Fruit fly (Drosophila melanogaster): ENCODE measurements around the gene Cyp6a16.

Cyp6a16 gene

dm6 chr2L:5610108-5610507, 13.5 kb downstream of the Cyp6a16 start (continued):
- TF ChIP-seq Nf-YB (GFP tag; optimal IDR thresholded peaks at IDR 0.05): no peak
- no peak for TF ChIP-seq Oaz (GFP tag; IDR thresholded peaks at IDR 0.05)
- TF ChIP-seq CG15073 (GFP tag; optimal IDR thresholded peaks at IDR 0.05): no peak
- no peak for TF ChIP-seq Camta (GFP tag; optimal IDR thresholded peaks at IDR 0.05)
- no peak for TF ChIP-seq CG4730 (GFP tag; IDR thresholded peaks at IDR 0.05)
- no peak for TF ChIP-seq tna (GFP tag; IDR thresholded peaks at IDR 0.05; ENCODE audit: partially characterized antibody)
- no peak for TF ChIP-seq HmgD (GFP tag; optimal IDR thresholded peaks at IDR 0.05)
- TF ChIP-seq odd (GFP tag; optimal IDR thresholded peaks at IDR 0.05): no peak
- TF ChIP-seq sisA (GFP tag; IDR thresholded peaks at IDR 0.05): peak; percentile 30; the same call in 1 of the 2 replicates
- no peak for TF ChIP-seq CG18619 (GFP tag; optimal IDR thresholded peaks at IDR 0.05)
- no peak for TF ChIP-seq CG8944 (GFP tag; optimal IDR thresholded peaks at IDR 0.05)
- no peak for TF ChIP-seq Atf-2 (GFP tag; optimal IDR thresholded peaks at IDR 0.05)
- TF ChIP-seq vvl (GFP tag; IDR thresholded peaks at IDR 0.05): 0 out of 2 replicates have a peak, but pooled peaks have one; percentile 36
- TF ChIP-seq kay (GFP tag; optimal IDR thresholded peaks at IDR 0.05): no peak
- no peak for TF ChIP-seq CG11247 (GFP tag; IDR thresholded peaks at IDR 0.05)
- TF ChIP-seq ftz-f1 (GFP tag; optimal IDR thresholded peaks at IDR 0.05): no peak
- peak; percentile 62 for TF ChIP-seq CG1603 (tag; optimal IDR thresholded peaks at IDR 0.05)
- TF ChIP-seq org-1 (GFP tag; optimal IDR thresholded peaks at IDR 0.05): peak; percentile 18
- TF ChIP-seq Mad (GFP tag; optimal IDR thresholded peaks at IDR 0.05): no peak
- peak; percentile 15; the same call in 1 of the 2 replicates for TF ChIP-seq CG14441 (GFP tag; IDR thresholded peaks at IDR 0.05)
- peak; percentile 49 for TF ChIP-seq CG12219 (GFP tag; optimal IDR thresholded peaks at IDR 0.05)
- TF ChIP-seq CG32767 (GFP tag; IDR thresholded peaks at IDR 0.05): no peak
- no peak for TF ChIP-seq CG4360 (GFP tag; IDR thresholded peaks at IDR 0.05)
- TF ChIP-seq HLH3B (GFP tag; IDR thresholded peaks at IDR 0.05): peak; percentile 39; the same call in 1 of the 2 replicates
- peak; percentile 28 for TF ChIP-seq nmo (GFP tag; optimal IDR thresholded peaks at IDR 0.05)
- TF ChIP-seq tin (GFP tag; optimal IDR thresholded peaks at IDR 0.05): peak; percentile 11
- TF ChIP-seq Mrtf (GFP tag; IDR thresholded peaks at IDR 0.05): no peak
- no peak for TF ChIP-seq CG8089 (GFP tag; optimal IDR thresholded peaks at IDR 0.05)
- TF ChIP-seq mam (GFP tag; optimal IDR thresholded peaks at IDR 0.05): no peak
- TF ChIP-seq prd (optimal IDR thresholded peaks at IDR 0.05): no peak
- TF ChIP-seq prd (GFP tag; IDR thresholded peaks at IDR 0.05): peak; percentile 47; the same call in 2 of the 3 replicates
- peak; percentile 24 for TF ChIP-seq CG6254 (GFP tag; optimal IDR thresholded peaks at IDR 0.05)
- TF ChIP-seq Hand (GFP tag; optimal IDR thresholded peaks at IDR 0.05): no peak
- no peak for TF ChIP-seq CG18476 (GFP tag; optimal IDR thresholded peaks at IDR 0.05)
- no peak for TF ChIP-seq Hr39 (optimal IDR thresholded peaks at IDR 0.05)
- TF ChIP-seq CG7271 (tag; optimal IDR thresholded peaks at IDR 0.05): no peak
- TF ChIP-seq CG10209 (GFP tag; optimal IDR thresholded peaks at IDR 0.05): peak; percentile 21
- TF ChIP-seq CG34224 (GFP tag; IDR thresholded peaks at IDR 0.05; ENCODE audit: partially characterized antibody): no peak
- TF ChIP-seq yki (optimal IDR thresholded peaks at IDR 0.05): no peak
- TF ChIP-seq Bteb2 (GFP tag; optimal IDR thresholded peaks at IDR 0.05): no peak
- no peak for TF ChIP-seq eve (GFP tag; optimal IDR thresholded peaks at IDR 0.05)
- 0 out of 2 replicates have a peak, but pooled peaks have one; percentile 20 for TF ChIP-seq ttk (GFP tag; IDR thresholded peaks at IDR 0.05)
- TF ChIP-seq CG33213 (GFP tag; optimal IDR thresholded peaks at IDR 0.05): no peak
- TF ChIP-seq Xrp1 (GFP tag; IDR thresholded peaks at IDR 0.05): no peak
- TF ChIP-seq Side (GFP tag; optimal IDR thresholded peaks at IDR 0.05): no peak
- TF ChIP-seq CG31365 (tag; optimal IDR thresholded peaks at IDR 0.05): no peak
- no peak for TF ChIP-seq abd-A (tag; optimal IDR thresholded peaks at IDR 0.05)
- TF ChIP-seq her (GFP tag; optimal IDR thresholded peaks at IDR 0.05): no peak
- TF ChIP-seq CG30020 (tag; optimal IDR thresholded peaks at IDR 0.05): no peak
- TF ChIP-seq CG7745 (tag; optimal IDR thresholded peaks at IDR 0.05): no peak
- no peak for TF ChIP-seq CG10321 (GFP tag; IDR thresholded peaks at IDR 0.05)
- TF ChIP-seq aop (GFP tag; IDR thresholded peaks at IDR 0.05): no peak
- peak; percentile 51 for TF ChIP-seq CG8388 (GFP tag; optimal IDR thresholded peaks at IDR 0.05)

All from whole organism, embryonic.